Worm (Caenorhabditis elegans): ENCODE results near the gene F28H6.4.

F28H6.4 gene

DNA sequence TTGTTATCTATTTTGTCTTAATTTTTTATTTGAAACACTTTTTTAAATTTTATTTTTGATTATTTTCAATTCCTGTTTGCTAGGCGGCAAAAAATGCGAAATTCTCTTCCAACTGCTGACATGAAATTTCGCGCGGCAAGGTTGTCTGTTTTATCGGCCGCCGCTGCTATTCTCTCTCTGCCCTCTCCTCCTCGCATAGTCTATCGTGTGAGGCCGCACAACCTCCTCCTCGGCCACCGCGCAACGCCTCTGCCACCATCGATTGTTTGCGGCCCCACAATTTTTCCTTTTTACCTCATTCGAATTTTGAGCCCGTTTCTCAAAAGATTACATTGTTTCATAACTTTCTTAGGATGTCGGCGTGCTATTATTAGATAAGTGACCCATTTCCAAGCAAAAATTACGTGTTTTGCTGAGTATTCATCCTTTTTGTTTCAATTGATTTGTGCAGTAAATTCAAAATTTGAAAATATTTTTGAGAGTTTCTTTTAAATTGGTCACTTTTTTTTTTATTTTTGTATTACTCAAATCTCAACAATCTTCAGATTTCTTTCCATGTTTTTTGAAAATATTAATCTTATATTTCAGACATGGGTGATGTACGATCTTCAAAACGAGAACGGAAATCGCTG, at the start of gene F28H6.4:
TSS of gene F28H6.4 (plus strand) at position 582 of the 632 bp plus-strand sequence.
- TF ChIP-seq dao-5 (tag; optimal IDR thresholded peaks at IDR 0.05) (no peak), W03F9.2 (tag; optimal IDR thresholded peaks at IDR 0.05) (no peak), him-1 (tag; optimal IDR thresholded peaks at IDR 0.05) (no peak)

DNA sequence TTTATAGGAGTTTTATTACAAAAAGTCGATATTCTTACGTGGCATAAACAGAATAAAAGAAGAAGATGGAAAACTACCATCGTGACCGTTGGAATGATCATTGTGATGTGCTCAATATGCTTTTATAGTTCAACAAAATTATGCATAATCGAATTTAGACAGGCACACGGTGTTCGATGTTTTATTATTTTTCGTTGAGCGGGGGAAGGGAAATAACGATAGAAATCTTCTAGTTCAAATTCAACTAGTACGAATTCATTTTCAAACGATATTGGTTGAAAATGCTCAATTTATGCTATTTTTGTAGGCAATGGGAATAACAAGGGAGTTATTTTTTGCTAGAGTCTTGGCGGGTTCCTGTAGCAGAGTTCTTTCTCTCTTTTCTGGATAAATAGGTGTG, 49.1 kb upstream of the F28H6.4 start, which contains the start of gene C33G3.5:
TSS of gene C33G3.5 (minus strand) at position 101 of the 400 bp plus-strand sequence.
- TF ChIP-seq dao-5 (tag; optimal IDR thresholded peaks at IDR 0.05), result no peak
- no peak for TF ChIP-seq W03F9.2 (tag; optimal IDR thresholded peaks at IDR 0.05)
- TF ChIP-seq him-1 (tag; optimal IDR thresholded peaks at IDR 0.05), result no peak

DNA sequence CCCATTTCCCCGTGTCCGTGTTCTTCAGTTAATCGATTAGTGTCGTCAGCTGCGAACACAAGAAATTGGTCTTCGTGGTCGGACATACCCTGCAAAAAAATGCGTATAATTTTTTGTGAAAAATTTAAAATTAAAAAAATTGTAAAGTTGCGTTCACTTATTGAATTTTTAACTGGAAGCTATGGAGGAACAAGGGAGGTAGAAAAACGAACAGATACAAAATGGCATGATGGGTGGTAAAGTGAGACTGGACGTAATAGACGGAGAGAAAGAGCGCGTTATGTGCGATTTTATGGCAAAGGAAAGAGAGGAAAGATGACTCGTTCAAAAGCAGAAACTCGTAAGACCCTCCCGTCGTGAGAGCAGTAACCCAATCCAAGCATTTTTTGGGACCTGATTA, 43.4 kb upstream of the F28H6.4 start, which contains the start of gene C33G3.6:
TSS of gene C33G3.6 (minus strand) at position 101 of the 400 bp plus-strand sequence.
- TF ChIP-seq him-1 (tag; optimal IDR thresholded peaks at IDR 0.05), result no peak
- no peak for TF ChIP-seq W03F9.2 (tag; optimal IDR thresholded peaks at IDR 0.05)
- TF ChIP-seq dao-5 (tag; optimal IDR thresholded peaks at IDR 0.05), result no peak

DNA sequence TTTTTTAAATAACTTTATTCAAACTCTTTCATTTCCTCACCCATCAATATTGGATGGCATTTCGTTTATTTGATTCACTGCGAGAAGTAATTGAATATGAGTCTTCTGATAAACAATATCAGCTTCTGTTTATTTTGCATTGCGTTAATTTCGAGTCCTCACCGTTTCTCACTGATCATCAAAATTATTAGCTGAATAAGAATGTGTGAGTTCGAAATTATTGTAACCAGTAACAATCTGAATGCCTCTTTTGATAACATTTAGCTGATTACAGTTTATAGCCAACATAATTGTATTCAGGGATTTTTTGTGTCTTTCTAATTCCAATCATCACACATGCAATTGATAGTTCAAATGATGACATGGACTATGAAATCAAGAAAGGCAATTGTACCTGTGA, 42.5 kb upstream of the F28H6.4 start, which contains the start of gene F16B12.1:
TSS of gene F16B12.1 (plus strand) at position 301 of the 400 bp plus-strand sequence.
- TF ChIP-seq W03F9.2 (tag; optimal IDR thresholded peaks at IDR 0.05) (no peak), dao-5 (tag; optimal IDR thresholded peaks at IDR 0.05) (no peak), him-1 (tag; optimal IDR thresholded peaks at IDR 0.05) (no peak)

DNA sequence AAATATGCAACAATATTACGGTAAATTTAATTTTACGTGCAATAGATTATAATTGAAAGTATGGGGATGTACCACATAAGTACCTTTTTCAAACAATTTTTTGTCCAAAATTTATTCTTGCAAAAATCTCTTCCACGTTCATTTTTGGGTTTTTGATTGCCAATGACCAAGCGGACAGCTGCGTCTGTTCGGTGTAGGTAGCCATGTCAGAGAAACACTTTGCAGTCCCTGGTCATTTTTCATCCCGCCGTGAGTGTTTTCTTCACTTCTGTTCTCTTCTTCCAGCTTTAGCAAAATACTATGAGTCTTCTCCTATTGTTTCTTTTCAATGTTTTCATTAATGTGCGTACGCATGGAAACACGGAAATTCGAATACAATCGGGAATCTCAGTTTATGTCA, 37.6 kb upstream of the F28H6.4 start, which contains the start of gene dsl-4:
TSS of gene dsl-4 (plus strand) at position 301 of the 400 bp plus-strand sequence.
- TF ChIP-seq W03F9.2 (tag; optimal IDR thresholded peaks at IDR 0.05) (no peak), dao-5 (tag; optimal IDR thresholded peaks at IDR 0.05) (no peak)

DNA sequence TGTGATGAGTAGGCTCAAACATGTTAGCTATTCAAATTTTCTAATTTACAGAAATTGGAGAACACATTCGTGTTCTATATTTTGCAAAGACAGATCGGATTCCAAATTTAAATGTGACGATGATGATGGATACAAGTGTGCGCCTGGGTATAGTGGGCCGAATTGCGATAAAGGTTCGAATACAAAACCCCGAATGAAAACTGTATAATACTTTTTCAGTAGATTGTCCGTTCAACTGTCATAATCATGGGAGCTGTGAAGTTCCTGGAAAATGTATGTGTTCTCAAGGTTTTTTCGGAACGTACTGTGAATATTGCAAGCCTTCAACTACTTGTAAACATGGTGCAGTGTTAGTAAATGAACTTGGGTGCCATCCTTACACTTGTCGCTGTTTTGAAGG, 36.7 kb upstream of the F28H6.4 start:
- TF ChIP-seq dao-5 (tag; optimal IDR thresholded peaks at IDR 0.05), result no peak
- no peak for TF ChIP-seq W03F9.2 (tag; optimal IDR thresholded peaks at IDR 0.05)
- no peak for TF ChIP-seq him-1 (tag; optimal IDR thresholded peaks at IDR 0.05)

DNA sequence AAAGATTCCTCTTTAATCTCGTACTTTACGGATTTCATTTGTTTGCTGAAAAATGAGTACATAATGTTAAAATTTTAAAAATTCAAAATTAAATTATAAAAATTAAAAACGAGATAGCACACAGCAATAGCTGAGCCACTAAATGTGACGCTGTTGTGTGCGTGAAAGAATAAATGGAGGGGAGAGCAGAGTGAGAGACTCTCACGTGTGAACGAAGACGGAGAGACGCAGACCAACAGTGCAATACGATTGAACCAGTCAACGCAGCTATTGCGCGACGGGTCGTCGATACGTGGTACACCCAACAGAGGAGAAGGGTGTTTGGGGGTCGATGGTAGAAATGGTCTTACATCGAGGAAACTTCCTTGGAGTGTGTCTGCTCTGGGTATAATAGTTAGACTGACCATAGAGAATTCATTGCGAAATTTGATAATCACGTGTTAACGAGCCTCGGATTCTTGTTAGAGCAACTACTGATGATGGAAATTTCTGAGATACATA, 29.0 kb upstream of the F28H6.4 start, which contains the start of gene F16B12.4:
TSS of gene F16B12.4 (minus strand) at position 51 of the 501 bp plus-strand sequence.
- no peak for TF ChIP-seq dao-5 (tag; optimal IDR thresholded peaks at IDR 0.05)
- no peak for TF ChIP-seq W03F9.2 (tag; optimal IDR thresholded peaks at IDR 0.05)
- no peak for TF ChIP-seq him-1 (tag; optimal IDR thresholded peaks at IDR 0.05)

DNA sequence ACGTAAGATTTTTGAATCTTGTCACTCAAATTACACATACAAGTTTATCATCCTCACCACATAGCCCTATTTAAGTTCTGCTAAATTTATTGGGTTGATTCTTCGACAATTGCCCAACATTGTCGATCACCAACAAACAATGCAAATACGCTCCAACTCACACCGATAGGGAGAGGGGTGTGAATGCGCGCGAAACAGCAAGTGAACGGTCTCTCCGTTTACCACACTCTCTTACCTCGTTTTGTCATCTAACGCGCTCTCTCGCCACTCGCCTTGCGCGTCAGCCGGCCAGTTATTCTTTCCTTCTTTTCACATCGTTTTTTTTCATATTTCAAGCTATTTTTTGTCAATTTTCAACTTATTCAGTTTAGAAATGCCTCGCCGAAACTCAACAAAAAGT, 25.7 kb upstream of the F28H6.4 start, which contains the start of gene F16B12.6:
TSS of gene F16B12.6 (plus strand) at position 331 of the 400 bp plus-strand sequence.
- TF ChIP-seq him-1 (tag; optimal IDR thresholded peaks at IDR 0.05) (peak; percentile 32), W03F9.2 (tag; optimal IDR thresholded peaks at IDR 0.05) (no peak)

DNA sequence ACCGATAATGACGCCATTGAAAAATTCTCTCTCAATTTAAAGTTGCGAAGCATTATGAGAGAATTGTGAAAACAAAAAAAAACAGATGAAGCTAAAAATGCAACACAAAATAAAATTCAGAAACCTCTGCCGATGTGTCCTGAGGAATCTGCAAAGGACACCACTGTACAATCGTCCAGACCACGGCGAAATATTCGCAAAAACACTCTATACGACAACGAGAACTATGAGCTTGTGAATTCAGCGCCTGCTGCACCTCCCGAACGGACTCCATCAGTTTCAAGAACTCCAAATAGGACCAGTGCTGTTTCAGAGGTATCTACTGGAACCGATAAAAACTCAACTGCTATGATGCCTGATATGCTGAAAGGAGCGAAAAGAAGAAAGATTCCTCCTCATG, 25.2 kb upstream of the F28H6.4 start:
- no peak for TF ChIP-seq him-1 (tag; optimal IDR thresholded peaks at IDR 0.05)
- TF ChIP-seq W03F9.2 (tag; optimal IDR thresholded peaks at IDR 0.05), result no peak
- TF ChIP-seq dao-5 (tag; optimal IDR thresholded peaks at IDR 0.05), result no peak

DNA sequence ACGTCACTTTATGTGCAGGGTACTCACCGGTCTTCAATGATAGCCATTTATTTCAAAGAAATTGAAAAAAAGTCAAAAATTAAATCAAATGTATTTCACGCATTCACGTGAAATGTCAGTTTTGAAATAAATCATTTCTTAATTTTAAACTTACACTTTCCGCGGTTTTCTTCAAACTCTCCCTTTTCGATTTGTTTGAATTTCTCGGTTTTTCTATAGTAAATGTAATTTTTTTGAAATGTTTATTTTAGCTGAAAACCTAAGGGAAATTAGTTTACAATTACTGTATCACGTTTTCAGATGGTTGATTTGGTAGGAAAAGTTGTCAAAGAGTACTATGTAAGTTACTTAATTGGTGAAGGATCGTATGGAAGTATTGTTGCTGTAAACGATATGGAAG, 19.4 kb upstream of the F28H6.4 start, which contains the start of gene F16B12.7:
TSS of gene F16B12.7 (plus strand) at position 301 of the 400 bp plus-strand sequence.
- TF ChIP-seq him-1 (tag; optimal IDR thresholded peaks at IDR 0.05), result no peak
- TF ChIP-seq dao-5 (tag; optimal IDR thresholded peaks at IDR 0.05), result no peak
- TF ChIP-seq W03F9.2 (tag; optimal IDR thresholded peaks at IDR 0.05), result no peak

DNA sequence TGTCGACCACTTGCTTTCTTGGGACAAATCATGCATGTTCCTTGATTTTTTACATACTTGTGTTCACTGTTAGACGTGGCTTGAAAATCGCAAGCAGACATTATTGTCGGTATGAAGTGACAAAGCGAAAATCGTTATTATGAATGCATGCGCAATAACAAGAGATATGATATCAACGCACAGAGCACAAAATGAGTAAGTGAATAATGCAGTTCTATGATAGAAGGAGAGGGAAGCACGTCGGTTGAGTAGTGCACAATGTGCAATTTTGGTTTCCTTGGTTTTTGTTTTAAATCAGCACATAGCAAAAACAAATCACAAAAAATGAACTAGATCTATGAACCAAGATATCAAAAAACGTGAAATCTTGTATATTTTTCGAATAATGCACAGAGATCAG, 14.3 kb upstream of the F28H6.4 start, which contains the start of gene nhr-281:
TSS of gene nhr-281 (minus strand) at position 101 of the 400 bp plus-strand sequence.
- TF ChIP-seq W03F9.2 (tag; optimal IDR thresholded peaks at IDR 0.05) (no peak), dao-5 (tag; optimal IDR thresholded peaks at IDR 0.05) (no peak), him-1 (tag; optimal IDR thresholded peaks at IDR 0.05) (no peak)

DNA sequence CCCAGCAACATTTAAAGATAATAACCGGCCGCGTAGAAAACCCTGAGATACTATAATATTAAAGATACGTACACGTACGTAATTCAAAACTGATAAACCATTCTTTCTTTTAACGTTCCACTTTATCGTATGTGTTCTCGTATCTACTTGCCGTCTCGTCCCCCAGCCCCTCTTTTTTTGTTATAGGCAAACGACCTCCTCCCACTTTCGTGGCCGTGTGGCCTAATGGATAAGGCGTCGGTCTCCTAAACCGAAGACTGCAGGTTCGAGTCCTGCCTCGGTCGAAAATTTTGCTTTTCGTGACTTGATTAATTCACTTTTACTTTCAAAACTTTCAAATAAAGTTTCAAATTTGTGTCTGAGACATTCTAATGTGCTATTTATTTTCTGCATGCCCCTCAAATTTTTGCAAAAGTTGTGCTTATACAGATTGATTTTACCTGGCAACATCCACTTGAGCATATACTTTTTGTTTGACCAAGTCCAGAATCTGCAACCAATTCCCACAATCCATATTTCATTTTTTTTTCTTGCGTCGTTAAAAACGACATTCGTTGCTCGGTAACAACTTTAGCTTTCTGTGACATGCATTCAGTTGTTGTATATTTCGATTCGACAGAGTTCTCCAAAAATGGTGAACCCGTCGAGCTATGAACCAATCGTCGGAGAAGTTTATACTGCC, 12.1 kb upstream of the F28H6.4 start, which contains the start of gene F28H6.7:
TSS of gene F28H6.7 (plus strand) at position 632 of the 682 bp plus-strand sequence.
- TF ChIP-seq dao-5 (tag; optimal IDR thresholded peaks at IDR 0.05) (peak; percentile 17), W03F9.2 (tag; optimal IDR thresholded peaks at IDR 0.05) (no peak)

DNA sequence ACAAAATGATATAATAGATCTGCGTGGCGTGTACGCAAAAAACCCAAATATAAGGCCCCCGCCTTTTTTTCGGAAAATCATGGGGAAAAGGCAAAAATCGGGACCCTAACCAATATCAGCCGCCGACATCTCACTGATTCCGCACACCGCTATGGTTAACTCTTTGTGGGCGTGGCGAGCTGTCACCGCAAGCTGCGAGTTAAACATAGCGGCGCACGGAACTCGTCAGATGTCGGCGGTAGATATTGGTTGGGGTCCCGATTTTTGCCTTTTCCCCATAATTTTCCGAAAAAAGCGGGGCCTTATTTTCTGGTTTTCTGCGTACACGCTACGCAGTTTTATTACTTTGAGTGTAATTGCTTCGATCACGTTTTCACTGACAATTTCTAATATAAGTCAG, 8.9 kb upstream of the F28H6.4 start:
- TF ChIP-seq dao-5 (tag; optimal IDR thresholded peaks at IDR 0.05) (no peak), W03F9.2 (tag; optimal IDR thresholded peaks at IDR 0.05) (no peak), him-1 (tag; optimal IDR thresholded peaks at IDR 0.05) (no peak)

DNA sequence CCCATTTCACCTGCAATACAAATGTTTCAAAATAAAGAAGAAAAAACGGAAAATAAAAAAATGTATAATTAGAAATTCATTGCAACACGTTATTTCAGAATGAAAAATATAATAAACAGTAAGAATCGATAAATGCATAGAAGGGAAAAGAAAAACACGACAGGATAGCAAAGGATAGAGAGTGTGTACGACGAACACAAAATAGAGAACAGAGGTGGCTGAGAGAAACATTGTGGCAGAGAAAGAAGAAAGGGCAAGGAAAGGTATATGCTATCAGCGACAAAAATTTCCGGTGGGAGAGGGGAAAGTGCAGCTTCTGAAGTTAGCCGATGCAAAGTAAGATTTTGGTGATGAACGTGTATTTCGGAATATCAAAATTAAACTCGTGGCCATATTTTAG, 1.8 kb upstream of the F28H6.4 start, which contains the start of gene F28H6.6:
TSS of gene F28H6.6 (minus strand) at position 10 of the 400 bp plus-strand sequence.
- TF ChIP-seq him-1 (tag; optimal IDR thresholded peaks at IDR 0.05) (no peak), dao-5 (tag; optimal IDR thresholded peaks at IDR 0.05) (no peak), W03F9.2 (tag; optimal IDR thresholded peaks at IDR 0.05) (no peak)

All from whole organism, L4/young adult.